Worm (Caenorhabditis elegans) whole organism, L3 larva: ENCODE data around the gene str-35.

Experiments used
- R02D3.7 ChIP-seq: fragments of 150-350 bp; optimal IDR thresholded peaks from 2 replicates; lab custom pipeline; 2014; ENCODE audit warnings: missing biosample characterization, missing genetic modification characterization
- aly-2 ChIP-seq: fragments of 150-350 bp; optimal IDR thresholded peaks from 2 replicates; lab custom pipeline; 2014; ENCODE audit warnings: missing biosample characterization, missing genetic modification characterization
- ceh-28 ChIP-seq: fragments of 150-350 bp; optimal IDR thresholded peaks from 2 replicates; lab custom pipeline; 2014; ENCODE audit warnings: missing biosample characterization, missing genetic modification reagents, missing genetic modification characterization
- ceh-9 ChIP-seq: sonication (generic microtip); optimal IDR thresholded peaks from 2 replicates; lab custom pipeline; 2018; ENCODE audit warnings: missing biosample characterization, missing genetic modification characterization
- daf-12 ChIP-seq: fragments of 150-350 bp; optimal IDR thresholded peaks from 2 replicates; lab custom pipeline; 2014; ENCODE audit warnings: missing biosample characterization, missing genetic modification reagents, missing genetic modification characterization
- egl-27 ChIP-seq: sonication (generic microtip); optimal IDR thresholded peaks from 4 replicates; lab custom pipeline; 2017; ENCODE audit warnings: missing biosample characterization, missing genetic modification reagents, missing genetic modification characterization
- egl-5 ChIP-seq: fragments of 150-350 bp; optimal IDR thresholded peaks from 2 replicates; lab custom pipeline; 2017; ENCODE audit warnings: missing biosample characterization, missing genetic modification reagents, missing genetic modification characterization, inconsistent platforms
- elt-1 ChIP-seq: fragments of 150-350 bp; optimal IDR thresholded peaks from 2 replicates; lab custom pipeline; 2014; ENCODE audit warnings: missing biosample characterization, missing genetic modification characterization
- elt-2 ChIP-seq: sonication (generic microtip); optimal IDR thresholded peaks from 2 replicates; lab custom pipeline; 2016; ENCODE audit warnings: missing genetic modification reagents, mild to moderate bottlenecking, missing genetic modification characterization, missing compliant biosample characterization
- elt-3 ChIP-seq, 3 experiments: fragments of 150-350 bp in 1 of 3; sonication (generic microtip) in 2 of 3; optimal IDR thresholded peaks; 2 replicates in 2 of 3; 4 replicates in 1 of 3; lab custom pipeline; 2014 to 2017; ENCODE audit warnings: missing biosample characterization in 3 of 3, missing genetic modification characterization in 3 of 3
- eor-1 ChIP-seq, 2 experiments: fragments of 150-350 bp; optimal IDR thresholded peaks; 2 replicates each; lab custom pipeline; 2014 to 2018; ENCODE audit warnings: missing biosample characterization in 2 of 2, missing genetic modification characterization in 2 of 2
- fos-1 ChIP-seq: fragments of 150-350 bp; optimal IDR thresholded peaks from 2 replicates; lab custom pipeline; 2014; ENCODE audit warnings: missing biosample characterization, missing genetic modification characterization
- hmg-11 ChIP-seq: sonication (generic microtip); optimal IDR thresholded peaks from 2 replicates; lab custom pipeline; 2016; ENCODE audit warnings: missing genetic modification characterization, missing compliant biosample characterization
- jun-1 ChIP-seq: fragments of 150-350 bp; optimal IDR thresholded peaks from 2 replicates; lab custom pipeline; 2014; ENCODE audit warnings: missing biosample characterization, missing genetic modification reagents, missing genetic modification characterization
- lin-15B ChIP-seq: fragments of 150-350 bp; optimal IDR thresholded peaks from 2 replicates; lab custom pipeline; 2014; ENCODE audit warnings: missing biosample characterization, missing genetic modification characterization
- lin-39 ChIP-seq: fragments of 150-350 bp; optimal IDR thresholded peaks from 2 replicates; lab custom pipeline; 2018; ENCODE audit warnings: missing biosample characterization, missing genetic modification reagents, missing genetic modification characterization
- lsy-12 ChIP-seq: sonication (generic microtip); optimal IDR thresholded peaks from 2 replicates; lab custom pipeline; 2016; ENCODE audit warnings: mild to moderate bottlenecking, missing genetic modification characterization, missing compliant biosample characterization
- mml-1 ChIP-seq: fragments of 150-350 bp; sonication (generic microtip); optimal IDR thresholded peaks from 3 replicates; lab custom pipeline; 2014; ENCODE audit warnings: missing biosample characterization, missing genetic modification characterization
- nfya-1 ChIP-seq: sonication (generic microtip); optimal IDR thresholded peaks from 2 replicates; lab custom pipeline; 2017; ENCODE audit warnings: missing genetic modification characterization, mild to moderate bottlenecking, missing compliant biosample characterization, antibody characterized with exemption, moderate library complexity; ENCODE audit not compliant: insufficient read depth
- nhr-11 ChIP-seq: fragments of 150-350 bp; optimal IDR thresholded peaks from 2 replicates; lab custom pipeline; 2014; ENCODE audit warnings: missing biosample characterization, missing genetic modification characterization
- nhr-12 ChIP-seq: fragments of 150-350 bp; optimal IDR thresholded peaks from 2 replicates; lab custom pipeline; 2014; ENCODE audit warnings: missing biosample characterization, missing genetic modification characterization
- nhr-23 ChIP-seq: fragments of 150-350 bp; optimal IDR thresholded peaks from 2 replicates; lab custom pipeline; 2014; ENCODE audit warnings: missing biosample characterization, missing genetic modification reagents, missing genetic modification characterization
- nhr-25 ChIP-seq: sonication (generic microtip); optimal IDR thresholded peaks from 2 replicates; lab custom pipeline; 2017; ENCODE audit warnings: missing biosample characterization, missing genetic modification characterization
- nhr-67 ChIP-seq: fragments of 150-350 bp; optimal IDR thresholded peaks from 2 replicates; lab custom pipeline; 2014; ENCODE audit warnings: missing biosample characterization, missing genetic modification characterization
- nhr-77 ChIP-seq: fragments of 150-350 bp; optimal IDR thresholded peaks from 2 replicates; lab custom pipeline; 2014; ENCODE audit warnings: missing biosample characterization, missing genetic modification characterization
- pqm-1 ChIP-seq: fragments of 150-350 bp; optimal IDR thresholded peaks from 2 replicates; lab custom pipeline; 2017; ENCODE audit warnings: missing biosample characterization, missing genetic modification characterization, inconsistent platforms
- skn-1 ChIP-seq: fragments of 150-350 bp; optimal IDR thresholded peaks from 2 replicates; lab custom pipeline; 2014; ENCODE audit warnings: missing biosample characterization, missing genetic modification characterization
- snpc-4 ChIP-seq: fragments of 150-350 bp; optimal IDR thresholded peaks from 2 replicates; lab custom pipeline; 2014; ENCODE audit warnings: missing biosample characterization, missing genetic modification characterization
- tbx-2 ChIP-seq: sonication (generic microtip); optimal IDR thresholded peaks from 2 replicates; lab custom pipeline; 2016; ENCODE audit warnings: mild to moderate bottlenecking, missing genetic modification characterization, missing compliant biosample characterization
- unc-39 ChIP-seq: sonication (generic microtip); optimal IDR thresholded peaks from 4 replicates; lab custom pipeline; 2017; ENCODE audit warnings: missing biosample characterization, missing genetic modification characterization
- unc-62 ChIP-seq: fragments of 150-350 bp; sonication (generic microtip); optimal IDR thresholded peaks from 4 replicates; lab custom pipeline; 2014; ENCODE audit warnings: missing biosample characterization, missing genetic modification reagents, missing genetic modification characterization
- ztf-11 ChIP-seq: fragments of 150-350 bp; optimal IDR thresholded peaks from 2 replicates; lab custom pipeline; 2014; ENCODE audit warnings: missing biosample characterization, missing genetic modification characterization
- ztf-4 ChIP-seq: fragments of 150-350 bp; optimal IDR thresholded peaks from 2 replicates; lab custom pipeline; 2014; ENCODE audit warnings: missing biosample characterization, missing genetic modification characterization

str-35 gene

ce11 chrV:4503868-4504365 is 29.3 kb downstream of the str-35 start:
- TF ChIP-seq ztf-4 = no peak
- no peak for TF ChIP-seq nhr-77
- no peak for TF ChIP-seq pqm-1 (tag; lab: Kevin White, UChicago)
- TF ChIP-seq mml-1 (tag; lab: Kevin White, UChicago) = no peak
- TF ChIP-seq skn-1 (tag; lab: Kevin White, UChicago) = no peak
- TF ChIP-seq jun-1 (tag; lab: Kevin White, UChicago) = no peak
- TF ChIP-seq daf-12 (tag; lab: Kevin White, UChicago) = no peak
- TF ChIP-seq elt-2 (tag; lab: Kevin White, UChicago) = no peak
- no peak for TF ChIP-seq tbx-2 (tag; lab: Kevin White, UChicago)
- TF ChIP-seq lin-15B (tag; lab: Kevin White, UChicago) = no peak
- no peak for TF ChIP-seq ceh-28 (tag; lab: Kevin White, UChicago)
- no peak for TF ChIP-seq ceh-9 (tag; lab: Kevin White, UChicago)
- TF ChIP-seq eor-1 (tag; optimal IDR thresholded peaks at IDR 0.05; lab: Kevin White, UChicago) = no peak

ce11 chrV:4504445-4504844 is 29.8 kb downstream of the str-35 start:
- TF ChIP-seq snpc-4 = no peak
- no peak for TF ChIP-seq ztf-11
- TF ChIP-seq nhr-25 (tag; lab: Kevin White, UChicago) = no peak
- no peak for TF ChIP-seq unc-39 (tag; lab: Kevin White, UChicago)
- TF ChIP-seq fos-1 (tag; lab: Kevin White, UChicago) = no peak
- no peak for TF ChIP-seq nhr-67 (tag; lab: Kevin White, UChicago)

- no peak for TF ChIP-seq unc-39 (tag; lab: Kevin White, UChicago)
- no peak for TF ChIP-seq aly-2 (tag; lab: Kevin White, UChicago)
- no peak for TF ChIP-seq R02D3.7 (tag; lab: Kevin White, UChicago)
- no peak for TF ChIP-seq lin-39 (tag; lab: Kevin White, UChicago)
- peak; percentile 35 for TF ChIP-seq unc-62 (GFP tag; lab: Kevin White, UChicago)
- no peak for TF ChIP-seq eor-1 (tag; optimal IDR thresholded peaks at IDR 0.05; lab: Kevin White, UChicago)
- no peak for TF ChIP-seq mml-1 (tag; lab: Kevin White, UChicago)
These were observed 30.4 kb downstream of the str-35 start for ce11 chrV:4505000-4505399.

ce11 chrV:4505408-4506270 is 31.0 kb downstream of the str-35 start:
- TF ChIP-seq nhr-12 (tag; lab: Kevin White, UChicago) = no peak
- TF ChIP-seq nhr-25 (tag; lab: Kevin White, UChicago) = peak; percentile 61
- TF ChIP-seq elt-1 (tag; lab: Kevin White, UChicago) = peak; percentile 76

ce11 chrV:4506681-4507080 is 32.0 kb downstream of the str-35 start:
- TF ChIP-seq unc-62 (GFP tag; lab: Kevin White, UChicago) (peak; percentile 2), hmg-11 (tag; lab: Kevin White, UChicago) (no peak)

ce11 chrV:4507129-4507528 is 32.5 kb downstream of the str-35 start:
- no peak for TF ChIP-seq nhr-67 (tag; lab: Kevin White, UChicago)
- TF ChIP-seq nhr-12 (tag; lab: Kevin White, UChicago) = no peak
- no peak for TF ChIP-seq pqm-1 (tag; lab: Kevin White, UChicago)
- TF ChIP-seq elt-1 (tag; lab: Kevin White, UChicago) = peak; percentile 40
- TF ChIP-seq unc-62 (GFP tag; lab: Kevin White, UChicago) = peak; percentile 94

- peak; percentile 75 for TF ChIP-seq egl-5 (tag; lab: Kevin White, UChicago)
- TF ChIP-seq nhr-77 = no peak
- peak; percentile 41 for TF ChIP-seq R02D3.7 (tag; lab: Kevin White, UChicago)
- TF ChIP-seq elt-3 (tag; optimal IDR thresholded peaks at IDR 0.05; lab: Kevin White, UChicago) = peak in 1 of 3 experiments; percentile 62
- peak; percentile 96 for TF ChIP-seq nfya-1 (tag; lab: Kevin White, UChicago)
- peak; percentile 32 for TF ChIP-seq lsy-12
- no peak for TF ChIP-seq egl-27
- TF ChIP-seq jun-1 (tag; lab: Kevin White, UChicago) = no peak
- peak; percentile 92 for TF ChIP-seq elt-1 (tag; lab: Kevin White, UChicago)
- no peak for TF ChIP-seq ztf-11
- TF ChIP-seq ceh-28 (tag; lab: Kevin White, UChicago) = peak; percentile 51
- TF ChIP-seq lin-15B (tag; lab: Kevin White, UChicago) = peak; percentile 23
- TF ChIP-seq eor-1 (tag; optimal IDR thresholded peaks at IDR 0.05; lab: Kevin White, UChicago) = no peak
- peak; percentile 93 for TF ChIP-seq nhr-25 (tag; lab: Kevin White, UChicago)
- TF ChIP-seq unc-39 (tag; lab: Kevin White, UChicago) = no peak
- no peak for TF ChIP-seq mml-1 (tag; lab: Kevin White, UChicago)
- TF ChIP-seq lin-39 (tag; lab: Kevin White, UChicago) = peak; percentile 98
- TF ChIP-seq nhr-67 (tag; lab: Kevin White, UChicago) = no peak
- peak; percentile 98 for TF ChIP-seq unc-62 (GFP tag; lab: Kevin White, UChicago)
- peak; percentile 61 for TF ChIP-seq hmg-11 (tag; lab: Kevin White, UChicago)
- peak; percentile 54 for TF ChIP-seq tbx-2 (tag; lab: Kevin White, UChicago)
- TF ChIP-seq ztf-4 = peak; percentile 10
- TF ChIP-seq nhr-23 (tag; lab: Kevin White, UChicago) = peak; percentile 72
- peak; percentile 74 for TF ChIP-seq nhr-11 (tag; lab: Kevin White, UChicago)
These were observed 33.3 kb downstream of the str-35 start for ce11 chrV:4507836-4508462.
